Worm (Caenorhabditis elegans) whole organism, young adult: ENCODE measurements around the gene F09B9.5.

ENCODE experiments used
- D2030.7 ChIP-seq: fragments of 200-800 bp; sonication (Bioruptor generic); IDR thresholded peaks from 2 replicates; pipeline ENCODE4 v1.3.6; 2022; ENCODE audit warnings: missing genetic modification reagents, missing genetic modification characterization, missing compliant biosample characterization
- F10E7.11 ChIP-seq: sonication (generic microtip); optimal IDR thresholded peaks from 2 replicates; lab custom pipeline; 2017; ENCODE audit warnings: mild to moderate bottlenecking, missing genetic modification characterization, moderate library complexity, missing compliant biosample characterization
- F22D6.2 ChIP-seq: sonication (generic microtip); optimal IDR thresholded peaks from 2 replicates; lab custom pipeline; 2016; ENCODE audit warnings: mild to moderate bottlenecking, missing genetic modification characterization, missing compliant biosample characterization
- F23B12.7 ChIP-seq: sonication (generic microtip); optimal IDR thresholded peaks from 2 replicates; lab custom pipeline; 2017; ENCODE audit warnings: missing genetic modification characterization, mild to moderate bottlenecking, missing compliant biosample characterization, antibody characterized with exemption, moderate library complexity; ENCODE audit not compliant: insufficient read depth
- K12H6.12 ChIP-seq: fragments of 200-800 bp; sonication (Bioruptor generic); optimal IDR thresholded peaks from 2 replicates; lab custom pipeline; 2018; ENCODE audit warnings: mild to moderate bottlenecking, missing genetic modification characterization, missing compliant biosample characterization
- Y53G8AR.9 ChIP-seq: fragments of 200-800 bp; sonication (Bioruptor generic); conservative IDR thresholded peaks from 2 replicates; pipeline ENCODE4 v1.3.6; 2022; ENCODE audit warnings: missing genetic modification reagents, missing genetic modification characterization, missing compliant biosample characterization
- Y56A3A.18 ChIP-seq: fragments of 200-800 bp; sonication (Bioruptor generic); IDR thresholded peaks from 2 replicates; pipeline ENCODE4 v1.3.6; 2022; ENCODE audit warnings: missing genetic modification reagents, missing genetic modification characterization, missing compliant biosample characterization
- Y67H2A.10 ChIP-seq: fragments of 200-800 bp; sonication (Bioruptor generic); conservative IDR thresholded peaks from 2 replicates; pipeline ENCODE4 v1.3.6; 2022; ENCODE audit warnings: missing genetic modification reagents, missing genetic modification characterization, missing compliant biosample characterization
- ama-1 ChIP-seq, 3 experiments: fragments of 150-350 bp in 1 of 3; sonication (generic microtip) in 2 of 3; optimal IDR thresholded peaks; 2 replicates each; lab custom pipeline; 2014 to 2018; ENCODE audit warnings: missing biosample characterization in 2 of 3, missing genetic modification characterization in 2 of 3, missing genetic modification reagents in 2 of 3
- attf-6 ChIP-seq: fragments of 200-800 bp; sonication (Bioruptor generic); IDR thresholded peaks from 2 replicates; pipeline ENCODE4 v1.3.6; 2022; ENCODE audit warnings: missing genetic modification reagents, missing genetic modification characterization, missing compliant biosample characterization
- ceh-27 ChIP-seq: fragments of 200-800 bp; sonication (Bioruptor generic); optimal IDR thresholded peaks from 2 replicates; lab custom pipeline; 2018; ENCODE audit warnings: mild to moderate bottlenecking, missing genetic modification characterization, moderate library complexity, missing compliant biosample characterization
- ceh-58 ChIP-seq: fragments of 200-800 bp; sonication (Bioruptor generic); IDR thresholded peaks from 2 replicates; pipeline ENCODE4 v1.3.6; 2022; ENCODE audit warnings: missing genetic modification characterization, missing compliant biosample characterization
- ceh-91 ChIP-seq: fragments of 200-800 bp; sonication (Bioruptor generic); IDR thresholded peaks from 2 replicates; pipeline ENCODE4 v1.3.6; 2022; ENCODE audit warnings: missing genetic modification reagents, missing genetic modification characterization, missing compliant biosample characterization
- dox-1 ChIP-seq: fragments of 200-800 bp; sonication (Bioruptor generic); IDR thresholded peaks from 2 replicates; pipeline ENCODE4 v1.3.6; 2022; ENCODE audit warnings: missing genetic modification reagents, missing genetic modification characterization, missing compliant biosample characterization
- dpl-1 ChIP-seq: fragments of 150-350 bp; optimal IDR thresholded peaks from 2 replicates; lab custom pipeline; 2014; ENCODE audit warnings: missing biosample characterization, missing genetic modification reagents, missing genetic modification characterization
- ets-4 ChIP-seq: fragments of 200-800 bp; sonication (Bioruptor generic); optimal IDR thresholded peaks from 2 replicates; lab custom pipeline; 2018; ENCODE audit warnings: mild to moderate bottlenecking, missing genetic modification characterization, missing compliant biosample characterization
- him-1 ChIP-seq: sonication (generic microtip); optimal IDR thresholded peaks from 2 replicates; lab custom pipeline; 2016; ENCODE audit warnings: missing genotype, missing genetic modification reagents, missing genetic modification characterization, missing compliant biosample characterization
- hlh-12 ChIP-seq: sonication (generic microtip); optimal IDR thresholded peaks from 2 replicates; lab custom pipeline; 2016; ENCODE audit warnings: missing genetic modification characterization, missing compliant biosample characterization
- hlh-26 ChIP-seq: fragments of 200-800 bp; sonication (Bioruptor generic); conservative IDR thresholded peaks from 2 replicates; pipeline ENCODE4 v1.3.6; 2022; ENCODE audit warnings: missing genetic modification reagents, missing genetic modification characterization, missing compliant biosample characterization
- hmg-1.2 ChIP-seq: fragments of 200-800 bp; sonication (Bioruptor generic); IDR thresholded peaks from 2 replicates; pipeline ENCODE4 v1.3.6; 2022; ENCODE audit warnings: missing genetic modification reagents, missing genetic modification characterization, missing compliant biosample characterization
- lag-1 ChIP-seq: fragments of 200-800 bp; sonication (Bioruptor generic); IDR thresholded peaks from 2 replicates; pipeline ENCODE4 v1.3.6; 2022; ENCODE audit warnings: missing genetic modification reagents, missing genetic modification characterization, missing compliant biosample characterization
- let-526 ChIP-seq: fragments of 200-800 bp; sonication (Bioruptor generic); IDR thresholded peaks from 2 replicates; pipeline ENCODE4 v1.3.6; 2022; ENCODE audit warnings: missing genetic modification reagents, missing genetic modification characterization, missing compliant biosample characterization
- lin-54 ChIP-seq: fragments of 200-800 bp; sonication (Bioruptor generic); optimal IDR thresholded peaks from 2 replicates; lab custom pipeline; 2018; ENCODE audit warnings: mild to moderate bottlenecking, missing genetic modification characterization, missing compliant biosample characterization
- lir-1 ChIP-seq: fragments of 200-800 bp; sonication (Bioruptor generic); conservative IDR thresholded peaks from 2 replicates; pipeline ENCODE4 v1.3.6; 2022; ENCODE audit warnings: missing genetic modification reagents, missing genetic modification characterization, missing compliant biosample characterization
- lsl-1 ChIP-seq: fragments of 200-800 bp; sonication (Bioruptor generic); optimal IDR thresholded peaks from 2 replicates; lab custom pipeline; 2018; ENCODE audit warnings: mild to moderate bottlenecking, missing genetic modification characterization, moderate library complexity, missing compliant biosample characterization
- mcd-1 ChIP-seq: fragments of 200-800 bp; sonication (Bioruptor generic); IDR thresholded peaks from 2 replicates; pipeline ENCODE4 v1.3.6; 2022; ENCODE audit warnings: missing genetic modification reagents, missing genetic modification characterization, missing compliant biosample characterization
- mes-4 ChIP-seq: sonication (generic microtip); optimal IDR thresholded peaks from 2 replicates; lab custom pipeline; 2016; ENCODE audit warnings: missing genotype, missing genetic modification characterization, missing compliant biosample characterization
- mxl-1 ChIP-seq: sonication (generic microtip); optimal IDR thresholded peaks from 2 replicates; lab custom pipeline; 2016; ENCODE audit warnings: missing genetic modification characterization, missing compliant biosample characterization
- nhr-90 ChIP-seq: sonication (generic microtip); optimal IDR thresholded peaks from 2 replicates; lab custom pipeline; 2016; ENCODE audit warnings: missing genotype, mild to moderate bottlenecking, missing genetic modification characterization, missing compliant biosample characterization
- pbrm-1 ChIP-seq: fragments of 200-800 bp; sonication (Bioruptor generic); IDR thresholded peaks from 2 replicates; pipeline ENCODE4 v1.3.6; 2022; ENCODE audit warnings: missing genetic modification reagents, missing genetic modification characterization, missing compliant biosample characterization
- rec-8 ChIP-seq, 2 experiments: sonication (generic microtip); optimal IDR thresholded peaks; 2 replicates each; lab custom pipeline; 2016; ENCODE audit warnings: mild to moderate bottlenecking in 2 of 2, missing genetic modification characterization in 2 of 2, missing genetic modification reagents in 2 of 2, missing genotype in 2 of 2, missing biosample characterization in 1 of 2, missing compliant biosample characterization in 1 of 2, moderate library complexity in 1 of 2
- sea-2 ChIP-seq: fragments of 200-800 bp; sonication (Bioruptor generic); IDR thresholded peaks from 2 replicates; pipeline ENCODE4 v1.3.6; 2022; ENCODE audit warnings: missing genetic modification characterization, missing compliant biosample characterization
- snpc-1.3 ChIP-seq: sonication (generic microtip); optimal IDR thresholded peaks from 2 replicates; lab custom pipeline; 2017; ENCODE audit warnings: missing genetic modification characterization, mild to moderate bottlenecking, missing compliant biosample characterization, antibody characterized with exemption, moderate library complexity, missing genotype, missing genetic modification reagents; ENCODE audit not compliant: insufficient read depth
- snpc-3.4 ChIP-seq: sonication (generic microtip); optimal IDR thresholded peaks from 2 replicates; lab custom pipeline; 2017; ENCODE audit warnings: missing genetic modification characterization, mild to moderate bottlenecking, missing compliant biosample characterization, antibody characterized with exemption, moderate library complexity, missing genotype, missing genetic modification reagents
- tbp1 ChIP-seq: fragments of 200-800 bp; sonication (Bioruptor generic); optimal IDR thresholded peaks from 2 replicates; lab custom pipeline; 2018; ENCODE audit warnings: mild to moderate bottlenecking, missing genetic modification characterization, missing compliant biosample characterization
- tbx-9 ChIP-seq: sonication (generic microtip); optimal IDR thresholded peaks from 2 replicates; lab custom pipeline; 2016; ENCODE audit warnings: borderline replicate concordance, missing genetic modification characterization, inconsistent platforms, missing compliant biosample characterization
- tlf-1 ChIP-seq: fragments of 200-800 bp; sonication (Bioruptor generic); optimal IDR thresholded peaks from 2 replicates; lab custom pipeline; 2018; ENCODE audit warnings: mild to moderate bottlenecking, missing genetic modification characterization, missing compliant biosample characterization
- unc-62 ChIP-seq: fragments of 150-350 bp; optimal IDR thresholded peaks from 2 replicates; lab custom pipeline; 2014; ENCODE audit warnings: missing biosample characterization, missing genetic modification reagents, missing genetic modification characterization
- zfh-2 ChIP-seq: fragments of 200-800 bp; sonication (Bioruptor generic); conservative IDR thresholded peaks from 2 replicates; pipeline ENCODE4 v1.3.6; 2022; ENCODE audit warnings: missing genetic modification reagents, missing genetic modification characterization, missing compliant biosample characterization
- ztf-22 ChIP-seq: fragments of 200-800 bp; sonication (Bioruptor generic); optimal IDR thresholded peaks from 2 replicates; lab custom pipeline; 2018; ENCODE audit warnings: mild to moderate bottlenecking, missing genetic modification characterization, moderate library complexity, missing compliant biosample characterization
- ztf-3 ChIP-seq: fragments of 200-800 bp; sonication (Bioruptor generic); optimal IDR thresholded peaks from 2 replicates; lab custom pipeline; 2018; ENCODE audit warnings: mild to moderate bottlenecking, missing genetic modification characterization, missing compliant biosample characterization
- ztf-6 ChIP-seq: fragments of 200-800 bp; sonication (Bioruptor generic); IDR thresholded peaks from 2 replicates; pipeline ENCODE4 v1.3.6; 2022; ENCODE audit warnings: missing genetic modification reagents, missing genetic modification characterization, missing compliant biosample characterization

The F09B9.5 gene

ce11 chrX:10154317-10154942, at the start of gene F09B9.5:
Gene F09B9.5, plus strand, starts transcription at chrX:10154817.
- no peak for TF ChIP-seq Y67H2A.10 (GFP tag; lab: Robert Waterston, UW)

- no peak for TF ChIP-seq tlf-1 (GFP tag; lab: Kevin White, UChicago)
- no peak for TF ChIP-seq snpc-1.3 (tag; lab: Kevin White, UChicago)
- TF ChIP-seq dpl-1 (GFP tag; lab: Kevin White, UChicago): no peak
- TF ChIP-seq D2030.7 (GFP tag; lab: Robert Waterston, UW): no peak
- no peak for TF ChIP-seq ceh-91
- TF ChIP-seq F23B12.7 (tag; lab: Kevin White, UChicago): no peak
- no peak for TF ChIP-seq Y53G8AR.9 (GFP tag; lab: Robert Waterston, UW)
- TF ChIP-seq, all 124 proteins: peak for 0
Observed at ce11 chrX:10113677-10114076, 40.9 kb upstream of the F09B9.5 start.

- TF ChIP-seq lsl-1 (GFP tag; lab: Kevin White, UChicago): no peak
- TF ChIP-seq hmg-1.2: no peak
- no peak for TF ChIP-seq nhr-90 (tag; lab: Kevin White, UChicago)
- no peak for TF ChIP-seq ztf-22 (GFP tag; lab: Kevin White, UChicago)
- TF ChIP-seq zfh-2 (GFP tag; lab: Robert Waterston, UW): no peak
- no peak for TF ChIP-seq let-526 (GFP tag; lab: Robert Waterston, UW)
- no peak for TF ChIP-seq lin-54 (GFP tag; lab: Kevin White, UChicago)
- no peak for TF ChIP-seq snpc-3.4 (tag; lab: Kevin White, UChicago)
- TF ChIP-seq ztf-6 (GFP tag; lab: Robert Waterston, UW): no peak
- no peak for TF ChIP-seq mcd-1
- no peak for TF ChIP-seq attf-6 (GFP tag; lab: Robert Waterston, UW)
- no peak for TF ChIP-seq ama-1 (optimal IDR thresholded peaks at IDR 0.05; lab: Kevin White, UChicago)
- TF ChIP-seq ama-1 (GFP tag; optimal IDR thresholded peaks at IDR 0.05; lab: Kevin White, UChicago): no peak
Observed at ce11 chrX:10123015-10123414, 31.6 kb upstream of the F09B9.5 start.

- TF ChIP-seq tbp1 (GFP tag; lab: Kevin White, UChicago): peak; percentile 88
- TF ChIP-seq K12H6.12 (tag; lab: Kevin White, UChicago): no peak
- TF ChIP-seq him-1 (tag; lab: Kevin White, UChicago): peak; percentile 46
- no peak for TF ChIP-seq attf-6 (GFP tag; lab: Robert Waterston, UW)
- no peak for TF ChIP-seq pbrm-1 (GFP tag; lab: Robert Waterston, UW)
- TF ChIP-seq mes-4 (tag; lab: Kevin White, UChicago): peak; percentile 12
- TF ChIP-seq hlh-12 (tag; lab: Kevin White, UChicago): peak; percentile 52
- peak; percentile 51 for TF ChIP-seq nhr-90 (tag; lab: Kevin White, UChicago)
- TF ChIP-seq sea-2 (GFP tag; lab: Robert Waterston, UW): no peak
- TF ChIP-seq dox-1: no peak
- no peak for TF ChIP-seq ets-4 (GFP tag; lab: Kevin White, UChicago)
- TF ChIP-seq Y56A3A.18 (GFP tag; lab: Robert Waterston, UW): 0 out of 2 replicates have a peak, but pooled peaks have one; percentile 52
- no peak for TF ChIP-seq ceh-58
- TF ChIP-seq lir-1 (GFP tag; lab: Robert Waterston, UW): no peak
- TF ChIP-seq hmg-1.2: peak; percentile 56
- peak; percentile 50 to 53 for TF ChIP-seq rec-8 (tag; optimal IDR thresholded peaks at IDR 0.05; lab: Kevin White, UChicago)
- TF ChIP-seq D2030.7 (GFP tag; lab: Robert Waterston, UW): peak; percentile 63
- no peak for TF ChIP-seq hlh-26 (GFP tag; lab: Robert Waterston, UW)
- no peak for TF ChIP-seq lag-1 (GFP tag; lab: Robert Waterston, UW)
- TF ChIP-seq unc-62: no peak
- TF ChIP-seq ama-1 (optimal IDR thresholded peaks at IDR 0.05; lab: Kevin White, UChicago): no peak
- TF ChIP-seq ama-1 (GFP tag; optimal IDR thresholded peaks at IDR 0.05; lab: Kevin White, UChicago): peak; percentile 3 to 57
- peak; percentile 63 for TF ChIP-seq mxl-1
- TF ChIP-seq F10E7.11 (tag; lab: Kevin White, UChicago): no peak
- TF ChIP-seq F22D6.2 (tag; lab: Kevin White, UChicago): no peak
- peak; percentile 12 for TF ChIP-seq ceh-27 (GFP tag; lab: Kevin White, UChicago)
- TF ChIP-seq ztf-3: no peak
- TF ChIP-seq tbx-9: no peak
Observed at ce11 chrX:10124338-10124737, 30.3 kb upstream of the F09B9.5 start.
